Fruit fly (Drosophila melanogaster): ENCODE measurements around the gene Pomp.

Pomp gene

DNA sequence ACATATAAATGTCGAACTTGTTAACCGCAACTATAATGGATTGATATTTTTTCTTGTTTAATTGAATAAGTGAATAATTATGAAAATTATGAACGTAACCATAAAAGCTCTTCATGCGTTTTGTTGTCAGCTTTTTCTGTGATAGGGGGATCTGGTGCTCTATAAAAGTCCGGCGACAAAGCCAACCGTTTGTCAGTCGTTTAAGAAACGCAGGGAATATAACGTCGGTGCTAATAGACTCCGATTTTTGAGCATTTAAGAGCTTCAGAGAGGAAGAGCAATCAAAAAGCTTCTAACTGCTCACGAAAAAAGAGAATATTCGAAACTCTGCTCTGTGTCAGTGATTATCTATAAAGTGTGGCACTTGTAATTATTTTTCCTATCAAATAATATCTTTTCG lies 43.6 kb downstream of the Pomp start, which contains the start of gene CG31674:
Gene CG31674 (plus strand): TSS at position 203 of the 400 bp plus-strand sequence.
- TF ChIP-seq CTCF (optimal IDR thresholded peaks at IDR 0.05) (no peak), CG8478 (optimal IDR thresholded peaks at IDR 0.05) (no peak)

DNA sequence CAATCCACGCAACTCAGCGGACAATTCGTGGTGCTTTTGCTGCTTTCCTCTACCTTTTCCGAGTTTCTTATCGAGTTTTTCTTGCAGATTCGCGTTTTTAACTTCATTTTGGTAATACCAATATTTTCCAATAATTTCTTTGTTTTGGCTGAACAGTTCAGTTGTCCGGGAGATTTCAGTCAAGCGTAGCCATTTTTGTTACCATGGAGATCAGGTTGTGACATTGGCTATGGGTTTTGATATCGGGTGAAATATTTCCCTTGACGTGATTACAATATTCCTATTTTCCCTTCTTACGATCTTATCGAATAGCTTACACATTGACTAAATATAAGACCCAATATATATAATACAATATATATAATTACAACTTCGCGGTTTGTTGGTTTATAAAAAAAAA lies 48.0 kb downstream of the Pomp start, which contains the start of gene Oseg5:
Gene Oseg5 (minus strand): TSS at position 340 of the 400 bp plus-strand sequence.
- no peak for TF ChIP-seq CG8478 (optimal IDR thresholded peaks at IDR 0.05)
- peak; percentile 19 to 56 for TF ChIP-seq CTCF (optimal IDR thresholded peaks at IDR 0.05)

DNA sequence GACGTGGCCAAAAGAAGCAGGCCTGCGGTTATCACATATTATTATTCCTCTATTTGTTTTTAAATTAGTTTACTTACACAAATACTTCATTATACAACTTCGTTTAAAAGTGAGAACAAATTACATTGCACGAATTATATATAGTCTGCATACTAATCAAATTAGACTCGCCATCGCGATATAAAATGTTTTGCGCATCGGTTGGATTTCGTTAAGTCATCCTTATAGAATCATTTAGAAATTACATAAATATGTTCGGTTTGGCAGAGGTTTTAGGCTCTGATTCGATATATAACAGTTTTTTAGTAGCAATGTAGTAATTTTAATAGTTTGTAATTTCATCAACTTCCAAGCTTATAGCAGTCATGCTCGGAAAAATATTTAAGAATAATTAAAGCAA lies 50.4 kb downstream of the Pomp start, which contains the start of gene Spn38F:
Gene Spn38F (minus strand): TSS at position 101 of the 400 bp plus-strand sequence.
- TF ChIP-seq CG8478 (optimal IDR thresholded peaks at IDR 0.05) (no peak), CTCF (optimal IDR thresholded peaks at IDR 0.05) (no peak)

All from S2 (cell line).